Fruit fly (Drosophila melanogaster): ENCODE results near the gene CG31810.

DNA sequence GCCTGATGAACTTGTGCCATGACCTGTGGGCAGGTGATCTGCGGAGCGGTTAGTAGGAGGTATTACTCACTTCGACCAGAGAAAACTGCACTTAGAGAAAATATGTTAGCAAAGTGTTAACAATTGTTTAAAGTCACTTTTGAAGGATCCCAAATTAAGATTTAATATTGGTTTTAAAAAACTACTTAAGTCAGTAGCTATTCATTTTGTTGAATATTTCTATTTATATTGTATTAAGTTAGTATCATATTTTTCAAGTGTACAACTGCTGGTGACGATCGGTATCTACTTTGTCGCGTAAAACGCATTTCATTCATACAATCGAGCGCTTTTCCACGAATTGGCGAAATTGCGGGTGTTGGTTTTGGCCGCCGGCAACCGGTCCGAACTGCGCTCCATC, 48.5 kb downstream of the CG31810 start:
- TF ChIP-seq Clk (GFP tag; optimal IDR thresholded peaks at IDR 0.05) (no peak), kay (GFP tag; ENCODE audit: borderline replicate concordance) (no peak), pad (GFP tag; optimal IDR thresholded peaks at IDR 0.05) (no peak)

All from whole organism, adult.